Fruit fly (Drosophila melanogaster): ENCODE measurements around the gene RYa-R.

Gene RYa-R

dm6 chr3R:27099579-27099978 lies 102.8 kb downstream of the RYa-R start, which contains the start of gene eater:
Gene eater, minus strand, starts transcription at chr3R:27099679.
- no peak for TF ChIP-seq grau (tag; optimal IDR thresholded peaks at IDR 0.05)
- no peak for TF ChIP-seq caup (GFP tag; optimal IDR thresholded peaks at IDR 0.05; ENCODE audit: severe bottlenecking)
- no peak for TF ChIP-seq CTCF (GFP tag; optimal IDR thresholded peaks at IDR 0.05)
- TF ChIP-seq sd (tag; optimal IDR thresholded peaks at IDR 0.05) = no peak
- no peak for TF ChIP-seq Adf1 (GFP tag; IDR thresholded peaks at IDR 0.05)
- no peak for TF ChIP-seq Hr78 (GFP tag; optimal IDR thresholded peaks at IDR 0.05)
- no peak for TF ChIP-seq CG12104 (GFP tag; optimal IDR thresholded peaks at IDR 0.05)
- no peak for TF ChIP-seq Rfx (GFP tag; IDR thresholded peaks at IDR 0.05)
- TF ChIP-seq CG2889 (GFP tag; IDR thresholded peaks at IDR 0.05) = no peak
- TF ChIP-seq slbo (GFP tag; IDR thresholded peaks at IDR 0.05) = no peak
- no peak for TF ChIP-seq Optix (GFP tag; IDR thresholded peaks at IDR 0.05)
- TF ChIP-seq slou (GFP tag; optimal IDR thresholded peaks at IDR 0.05) = no peak
- no peak for TF ChIP-seq gce (GFP tag; IDR thresholded peaks at IDR 0.05)

- TF ChIP-seq NfI (GFP tag; optimal IDR thresholded peaks at IDR 0.05) (no peak), CG4328 (GFP tag; optimal IDR thresholded peaks at IDR 0.05) (no peak), sens (GFP tag) (peak; percentile 7), CG6254 (GFP tag; optimal IDR thresholded peaks at IDR 0.05) (no peak)
Measured at dm6 chr3R:27100930-27101329, 104.2 kb downstream of the RYa-R start, which contains the start of gene Jhbp11. Gene Jhbp11, plus strand, starts transcription at chr3R:27101230.

- peak; percentile 57 for TF ChIP-seq Hey (tag; optimal IDR thresholded peaks at IDR 0.05)
- TF ChIP-seq CG6272 (GFP tag; IDR thresholded peaks at IDR 0.05) = no peak
- peak; percentile 66 for TF ChIP-seq exex (tag; optimal IDR thresholded peaks at IDR 0.05)
Measured at dm6 chr3R:27105439-27105838, 108.7 kb downstream of the RYa-R start.

- no peak for TF ChIP-seq shn (GFP tag; optimal IDR thresholded peaks at IDR 0.05)
- no peak for TF ChIP-seq CG15269 (tag; optimal IDR thresholded peaks at IDR 0.05)
- TF ChIP-seq Dad (GFP tag; optimal IDR thresholded peaks at IDR 0.05) = no peak
- peak; percentile 61 for TF ChIP-seq Ets65A (GFP tag)
- TF ChIP-seq wek (GFP tag; optimal IDR thresholded peaks at IDR 0.05) = no peak
- TF ChIP-seq NFAT (GFP tag; IDR thresholded peaks at IDR 0.05) = 0 out of 2 replicates have a peak, but pooled peaks have one; percentile 3
- no peak for TF ChIP-seq CG16863 (GFP tag; optimal IDR thresholded peaks at IDR 0.05)
- no peak for TF ChIP-seq sr (GFP tag; IDR thresholded peaks at IDR 0.05)
- TF ChIP-seq tap (tag; optimal IDR thresholded peaks at IDR 0.05) = no peak
- TF ChIP-seq CG7372 (GFP tag; IDR thresholded peaks at IDR 0.05) = peak; percentile 73
- TF ChIP-seq croc (GFP tag; conservative IDR thresholded peaks at IDR 0.05) = no peak
- peak; percentile 8 for TF ChIP-seq cwo (GFP tag; optimal IDR thresholded peaks at IDR 0.05)
Measured at dm6 chr3R:27106134-27106694, 109.4 kb downstream of the RYa-R start, which contains the start of gene CAH9. Gene CAH9, minus strand, starts transcription at chr3R:27106184.

All from whole organism, embryonic.